Worm (Caenorhabditis elegans): Measurements from ENCODE around the gene pssy-1.

ce11 chrX:9954483-9955041 is 10.8 kb upstream of the pssy-1 start, which contains the start of gene cysl-1:
- no peak for TF ChIP-seq ztf-29 (GFP tag; IDR thresholded peaks at IDR 0.05)
- no peak for TF ChIP-seq ref-1 (GFP tag; conservative IDR thresholded peaks at IDR 0.05)
- TF ChIP-seq flt-1 (GFP tag; IDR thresholded peaks at IDR 0.05) = no peak
- TF ChIP-seq T22C8.4 (GFP tag; IDR thresholded peaks at IDR 0.05) = no peak
- TF ChIP-seq med-1 (GFP tag; optimal IDR thresholded peaks at IDR 0.05; ENCODE audit: insufficient read depth) = no peak
- TF ChIP-seq cog-1 (tag; optimal IDR thresholded peaks at IDR 0.05) = no peak
- TF ChIP-seq ztf-23 (GFP tag; IDR thresholded peaks at IDR 0.05) = no peak
- TF ChIP-seq klf-2 (GFP tag; conservative IDR thresholded peaks at IDR 0.05) = no peak
- TF ChIP-seq tab-1 (GFP tag; IDR thresholded peaks at IDR 0.05) = no peak

All from whole organism, midembryonic.